Fruit fly (Drosophila melanogaster): ENCODE data around the gene twin.
A peak's percentile ranks its signal among the peaks of the same experiment; 100 is the strongest.

twin gene

dm6 chr3R:24263588-24264413, 42.0 kb upstream of the twin start (continued):
- TF ChIP-seq inv (GFP tag; IDR thresholded peaks at IDR 0.05; ENCODE audit: partially characterized antibody) (peak; percentile 12; the same call in 1 of the 2 replicates), dmrt99B (tag; optimal IDR thresholded peaks at IDR 0.05) (peak; percentile 14), ATbp (GFP tag; optimal IDR thresholded peaks at IDR 0.05) (peak; percentile 17), Bdp1 (GFP tag; optimal IDR thresholded peaks at IDR 0.05) (peak; percentile 58), Xrp1 (GFP tag; IDR thresholded peaks at IDR 0.05) (peak; percentile 22; the same call in 1 of the 2 replicates), Opbp (GFP tag; IDR thresholded peaks at IDR 0.05; ENCODE audit: partially characterized antibody) (0 out of 3 replicates have a peak, but pooled peaks have one; percentile 13), ab (GFP tag; optimal IDR thresholded peaks at IDR 0.05) (no peak), sc (optimal IDR thresholded peaks at IDR 0.05) (no peak), sc (GFP tag; optimal IDR thresholded peaks at IDR 0.05) (no peak), CG43689 (GFP tag; IDR thresholded peaks at IDR 0.05) (no peak), Jarid2 (GFP tag; optimal IDR thresholded peaks at IDR 0.05) (peak; percentile 11), phol (tag; optimal IDR thresholded peaks at IDR 0.05) (no peak), Elba2 (GFP tag; optimal IDR thresholded peaks at IDR 0.05) (peak; percentile 4), bsh (GFP tag; optimal IDR thresholded peaks at IDR 0.05) (peak; percentile 4 to 11), Eip74EF (GFP tag; optimal IDR thresholded peaks at IDR 0.05) (peak in 1 of 2 experiments; percentile 17), Dip2 (GFP tag; IDR thresholded peaks at IDR 0.05) (no peak), Bgb (GFP tag; IDR thresholded peaks at IDR 0.05; ENCODE audit: partially characterized antibody) (peak; percentile 17; the same call in 1 of the 2 replicates), sr (GFP tag; IDR thresholded peaks at IDR 0.05) (no peak), Hr51 (GFP tag; optimal IDR thresholded peaks at IDR 0.05) (peak in 1 of 2 experiments; percentile 27), CG4360 (GFP tag; IDR thresholded peaks at IDR 0.05) (peak; percentile 49; the same call in 1 of the 2 replicates), kni (GFP tag; optimal IDR thresholded peaks at IDR 0.05) (peak; percentile 2), CG18262 (tag; optimal IDR thresholded peaks at IDR 0.05) (peak; percentile 22), CG18599 (GFP tag; optimal IDR thresholded peaks at IDR 0.05) (peak; percentile 46), Drgx (GFP tag; IDR thresholded peaks at IDR 0.05) (peak; percentile 17; the same call in 1 of the 2 replicates), D19B (GFP tag; optimal IDR thresholded peaks at IDR 0.05) (peak; percentile 82), pum (GFP tag; optimal IDR thresholded peaks at IDR 0.05) (no peak), CG31224 (GFP tag; IDR thresholded peaks at IDR 0.05) (no peak), bcd (GFP tag; optimal IDR thresholded peaks at IDR 0.05) (peak; percentile 14), Sox102F (GFP tag; optimal IDR thresholded peaks at IDR 0.05) (peak; percentile 33), CG18764 (GFP tag; optimal IDR thresholded peaks at IDR 0.05) (no peak), CG2678 (tag; optimal IDR thresholded peaks at IDR 0.05) (peak; percentile 2), sens (GFP tag) (peak; percentile 87), ci (GFP tag; IDR thresholded peaks at IDR 0.05) (0 out of 3 replicates have a peak, but pooled peaks have one; percentile 11), abd-A (tag; optimal IDR thresholded peaks at IDR 0.05) (peak; percentile 65), zen2 (GFP tag; IDR thresholded peaks at IDR 0.05; ENCODE audit: partially characterized antibody) (no peak), ewg (GFP tag; optimal IDR thresholded peaks at IDR 0.05) (peak; percentile 91), Ets65A (GFP tag) (peak; percentile 37), rib (GFP tag; IDR thresholded peaks at IDR 0.05) (0 out of 2 replicates have a peak, but pooled peaks have one; percentile 35), Deaf1 (tag; optimal IDR thresholded peaks at IDR 0.05) (peak; percentile 92), vvl (GFP tag; IDR thresholded peaks at IDR 0.05) (0 out of 2 replicates have a peak, but pooled peaks have one; percentile 9), gem (tag; optimal IDR thresholded peaks at IDR 0.05) (peak; percentile 25), Fer1 (GFP tag; optimal IDR thresholded peaks at IDR 0.05) (peak; percentile 7), CG14710 (tag; optimal IDR thresholded peaks at IDR 0.05) (no peak), prd (optimal IDR thresholded peaks at IDR 0.05) (no peak), prd (GFP tag; IDR thresholded peaks at IDR 0.05) (0 out of 3 replicates have a peak, but pooled peaks have one; percentile 28), CG8290 (GFP tag; optimal IDR thresholded peaks at IDR 0.05) (no peak), CG8290 (tag; optimal IDR thresholded peaks at IDR 0.05) (peak in 1 of 2 experiments; percentile 23), CG11696 (GFP tag; IDR thresholded peaks at IDR 0.05) (0 out of 2 replicates have a peak, but pooled peaks have one; percentile 65)
